Worm (Caenorhabditis elegans) whole organism, L1 larva: ENCODE data around the gene pycr-4.

Source experiments
- C16A3.4 ChIP-seq: fragments of 150-350 bp; optimal IDR thresholded peaks from 2 replicates; lab custom pipeline; 2014; ENCODE audit warnings: missing biosample characterization, missing genetic modification characterization
- Y116A8C.19 ChIP-seq: sonication (generic microtip); optimal IDR thresholded peaks from 2 replicates; lab custom pipeline; 2016; ENCODE audit warnings: missing compliant biosample characterization, missing genetic modification characterization, borderline replicate concordance
- aha-1 ChIP-seq: fragments of 150-350 bp; optimal IDR thresholded peaks from 2 replicates; lab custom pipeline; 2014; ENCODE audit warnings: missing biosample characterization, missing genetic modification characterization
- aly-2 ChIP-seq: fragments of 150-350 bp; optimal IDR thresholded peaks from 2 replicates; lab custom pipeline; 2014; ENCODE audit warnings: missing biosample characterization, missing genetic modification characterization
- blmp-1 ChIP-seq: fragments of 150-350 bp; optimal IDR thresholded peaks from 2 replicates; lab custom pipeline; 2014; ENCODE audit warnings: missing biosample characterization, missing genetic modification characterization
- ceh-63 ChIP-seq: fragments of 200-800 bp; sonication (Bioruptor generic); optimal IDR thresholded peaks from 2 replicates; lab custom pipeline; 2018; ENCODE audit warnings: mild to moderate bottlenecking, missing genetic modification characterization, missing compliant biosample characterization
- ceh-88 ChIP-seq: fragments of 200-800 bp; sonication (Bioruptor generic); IDR thresholded peaks from 2 replicates; pipeline ENCODE4 v1.3.6; 2022; ENCODE audit warnings: missing genetic modification characterization, missing compliant biosample characterization
- ceh-90 ChIP-seq: sonication (generic microtip); optimal IDR thresholded peaks from 2 replicates; lab custom pipeline; 2016; ENCODE audit warnings: missing genetic modification characterization, missing compliant biosample characterization
- dsc-1 ChIP-seq: sonication (generic microtip); optimal IDR thresholded peaks from 2 replicates; lab custom pipeline; 2016; ENCODE audit warnings: mild to moderate bottlenecking, missing genetic modification characterization, missing compliant biosample characterization
- efl-1 ChIP-seq, 4 experiments: fragments of 150-350 bp; optimal IDR thresholded peaks in 3 of 4; peaks in 1 of 4; 1 replicate in 1 of 4; 2 replicates in 3 of 4; lab custom pipeline; 2014; ENCODE audit warnings: missing biosample characterization in 2 of 4, missing genetic modification characterization in 2 of 4, missing genetic modification reagents in 2 of 4
- efl-3 ChIP-seq: fragments of 200-800 bp; sonication (Bioruptor generic); optimal IDR thresholded peaks from 2 replicates; lab custom pipeline; 2018; ENCODE audit warnings: mild to moderate bottlenecking, missing genetic modification characterization, missing compliant biosample characterization
- elt-2 ChIP-seq: sonication (generic microtip); optimal IDR thresholded peaks from 2 replicates; lab custom pipeline; 2016; ENCODE audit warnings: missing genetic modification characterization, mild to moderate bottlenecking, inconsistent platforms, missing compliant biosample characterization, missing genetic modification reagents
- grh-1 ChIP-seq: fragments of 200-800 bp; sonication (Bioruptor generic); IDR thresholded peaks from 2 replicates; pipeline ENCODE4 v1.3.6; 2022; ENCODE audit warnings: missing genetic modification reagents, missing genetic modification characterization, missing compliant biosample characterization
- hlh-17 ChIP-seq: fragments of 200-800 bp; sonication (Bioruptor generic); optimal IDR thresholded peaks from 2 replicates; lab custom pipeline; 2018; ENCODE audit warnings: missing genetic modification characterization, mild to moderate bottlenecking, missing compliant biosample characterization, moderate library complexity, borderline replicate concordance
- hpl-2 ChIP-seq: fragments of 150-350 bp; optimal IDR thresholded peaks from 2 replicates; lab custom pipeline; 2014; ENCODE audit warnings: missing biosample characterization, missing genetic modification reagents, missing genetic modification characterization
- isw-1 ChIP-seq: fragments of 200-800 bp; sonication (Bioruptor generic); IDR thresholded peaks from 2 replicates; pipeline ENCODE4 v1.3.6; 2022; ENCODE audit warnings: missing genetic modification characterization, missing compliant biosample characterization
- lin-13 ChIP-seq: fragments of 150-350 bp; optimal IDR thresholded peaks from 2 replicates; lab custom pipeline; 2014; ENCODE audit warnings: missing biosample characterization, missing genetic modification reagents, missing genetic modification characterization
- lin-14 ChIP-seq: fragments of 200-800 bp; sonication (Bioruptor generic); optimal IDR thresholded peaks from 2 replicates; lab custom pipeline; 2018; ENCODE audit warnings: mild to moderate bottlenecking, missing genetic modification characterization, moderate library complexity, missing compliant biosample characterization
- lin-39 ChIP-seq: fragments of 150-350 bp; optimal IDR thresholded peaks from 2 replicates; lab custom pipeline; 2014; ENCODE audit warnings: missing biosample characterization, missing genetic modification reagents, missing genetic modification characterization
- lir-3 ChIP-seq: sonication (generic microtip); optimal IDR thresholded peaks from 2 replicates; lab custom pipeline; 2016; ENCODE audit warnings: mild to moderate bottlenecking, missing genetic modification characterization, moderate library complexity, missing compliant biosample characterization; ENCODE audit not compliant: poor library complexity
- lsy-2 ChIP-seq, 2 experiments: fragments of 150-350 bp; optimal IDR thresholded peaks; 2 replicates each; lab custom pipeline; 2014; ENCODE audit warnings: missing biosample characterization in 2 of 2, missing genetic modification characterization in 2 of 2
- mep-1 ChIP-seq: fragments of 150-350 bp; optimal IDR thresholded peaks from 2 replicates; lab custom pipeline; 2014; ENCODE audit warnings: missing biosample characterization, missing genetic modification characterization
- nhr-11 ChIP-seq: fragments of 150-350 bp; optimal IDR thresholded peaks from 2 replicates; lab custom pipeline; 2014; ENCODE audit warnings: missing biosample characterization, missing genetic modification characterization
- nhr-12 ChIP-seq: sonication (generic microtip); optimal IDR thresholded peaks from 2 replicates; lab custom pipeline; 2017; ENCODE audit warnings: missing biosample characterization, missing genetic modification characterization
- nhr-19 ChIP-seq: fragments of 200-800 bp; sonication (Bioruptor generic); conservative IDR thresholded peaks from 2 replicates; pipeline ENCODE4 v1.3.6; 2022; ENCODE audit warnings: missing genetic modification characterization, missing compliant biosample characterization
- nhr-20 ChIP-seq: sonication (generic microtip); optimal IDR thresholded peaks from 2 replicates; lab custom pipeline; 2016; ENCODE audit warnings: mild to moderate bottlenecking, missing genetic modification characterization, missing compliant biosample characterization
- nhr-71 ChIP-seq: sonication (generic microtip); optimal IDR thresholded peaks from 2 replicates; lab custom pipeline; 2016; ENCODE audit warnings: mild to moderate bottlenecking, missing genetic modification characterization, moderate library complexity, missing compliant biosample characterization
- nhr-77 ChIP-seq: fragments of 150-350 bp; optimal IDR thresholded peaks from 2 replicates; lab custom pipeline; 2014; ENCODE audit warnings: missing biosample characterization, missing genetic modification characterization
- nhr-85 ChIP-seq: sonication (generic microtip); peaks from one replicate; lab custom pipeline; 2016; ENCODE audit warnings: missing genetic modification characterization, inconsistent platforms, missing compliant biosample characterization
- nhr-90 ChIP-seq: sonication (generic microtip); optimal IDR thresholded peaks from 2 replicates; lab custom pipeline; 2016; ENCODE audit warnings: mild to moderate bottlenecking, missing genetic modification characterization, missing compliant biosample characterization; ENCODE audit not compliant: poor library complexity
- pax-3 ChIP-seq: fragments of 200-800 bp; sonication (Bioruptor generic); optimal IDR thresholded peaks from 2 replicates; lab custom pipeline; 2018; ENCODE audit warnings: mild to moderate bottlenecking, missing genetic modification characterization, moderate library complexity, missing compliant biosample characterization
- pqm-1 ChIP-seq: sonication (generic microtip); optimal IDR thresholded peaks from 3 replicates; lab custom pipeline; 2017; ENCODE audit warnings: missing biosample characterization, missing genetic modification characterization
- rnt-1 ChIP-seq: sonication (generic microtip); optimal IDR thresholded peaks from 2 replicates; lab custom pipeline; 2016; ENCODE audit warnings: mild to moderate bottlenecking, missing genetic modification characterization, moderate library complexity, missing compliant biosample characterization
- skn-1 ChIP-seq: fragments of 150-350 bp; optimal IDR thresholded peaks from 2 replicates; lab custom pipeline; 2014; ENCODE audit warnings: missing biosample characterization, missing genetic modification characterization
- snu-23 ChIP-seq: sonication (generic microtip); optimal IDR thresholded peaks from 2 replicates; lab custom pipeline; 2016; ENCODE audit warnings: missing genetic modification characterization, missing compliant biosample characterization
- sox-4 ChIP-seq: sonication (generic microtip); optimal IDR thresholded peaks from 2 replicates; lab custom pipeline; 2016; ENCODE audit warnings: missing genetic modification characterization, missing compliant biosample characterization
- sptf-1 ChIP-seq: fragments of 150-350 bp; optimal IDR thresholded peaks from 2 replicates; lab custom pipeline; 2014; ENCODE audit warnings: missing biosample characterization, missing genetic modification characterization
- sup-37 ChIP-seq: fragments of 200-800 bp; sonication (Bioruptor generic); optimal IDR thresholded peaks from 2 replicates; lab custom pipeline; 2018; ENCODE audit warnings: mild to moderate bottlenecking, missing genetic modification characterization, missing compliant biosample characterization
- swsn-7 ChIP-seq: sonication (generic microtip); optimal IDR thresholded peaks from 2 replicates; lab custom pipeline; 2016; ENCODE audit warnings: missing genetic modification characterization, missing compliant biosample characterization
- tbx-2 ChIP-seq: sonication (generic microtip); optimal IDR thresholded peaks from 2 replicates; lab custom pipeline; 2016; ENCODE audit warnings: missing genetic modification characterization, missing compliant biosample characterization
- unc-86 ChIP-seq: sonication (generic microtip); optimal IDR thresholded peaks from 2 replicates; lab custom pipeline; 2016; ENCODE audit warnings: missing genetic modification characterization, missing compliant biosample characterization
- xbp-1 ChIP-seq: sonication (generic microtip); optimal IDR thresholded peaks from 2 replicates; lab custom pipeline; 2016; ENCODE audit warnings: missing genetic modification characterization, missing compliant biosample characterization
- ztf-11 ChIP-seq, 2 experiments: sonication (generic microtip); optimal IDR thresholded peaks; 2 replicates each; lab custom pipeline; 2016 to 2017; ENCODE audit warnings: missing genetic modification characterization in 2 of 2, missing biosample characterization in 1 of 2, missing compliant biosample characterization in 1 of 2

pycr-4 gene

DNA sequence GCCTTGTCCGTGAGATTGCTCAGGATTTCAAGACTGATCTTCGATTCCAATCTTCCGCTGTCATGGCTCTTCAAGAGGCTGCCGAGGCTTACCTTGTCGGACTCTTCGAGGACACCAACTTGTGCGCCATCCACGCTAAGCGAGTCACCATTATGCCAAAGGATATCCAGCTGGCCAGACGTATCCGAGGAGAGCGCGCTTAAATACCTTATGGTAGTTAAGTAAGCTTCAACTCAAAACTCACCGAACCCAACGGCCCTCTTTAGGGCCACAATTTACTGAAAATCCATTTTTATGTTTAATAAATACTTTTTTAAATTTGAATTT lies 11.3 kb upstream of the pycr-4 start:
- TF ChIP-seq pax-3 (no peak), Y116A8C.19 (tag; lab: Kevin White, UChicago) (no peak), rnt-1 (tag; lab: Kevin White, UChicago) (no peak), sptf-1 (tag; lab: Kevin White, UChicago) (no peak), hpl-2 (GFP tag; lab: Kevin White, UChicago) (no peak), ceh-90 (tag; lab: Kevin White, UChicago) (no peak), ztf-11 (tag; optimal IDR thresholded peaks at IDR 0.05; lab: Kevin White, UChicago) (no peak), nhr-90 (tag; lab: Kevin White, UChicago) (no peak), aha-1 (tag; lab: Kevin White, UChicago) (no peak), unc-86 (tag; lab: Kevin White, UChicago) (no peak), dsc-1 (tag; lab: Kevin White, UChicago) (no peak), efl-3 (GFP tag; lab: Kevin White, UChicago) (no peak), skn-1 (tag; lab: Kevin White, UChicago) (no peak), nhr-19 (GFP tag; lab: Robert Waterston, UW) (no peak), hlh-17 (GFP tag; lab: Kevin White, UChicago) (no peak), lin-13 (GFP tag; lab: Kevin White, UChicago) (no peak), sox-4 (tag; lab: Kevin White, UChicago) (no peak), blmp-1 (tag; lab: Kevin White, UChicago) (no peak), sup-37 (no peak), mep-1 (no peak)
- TF ChIP-seq, all 84 proteins: peak for 0

- TF ChIP-seq sup-37 (no peak), sptf-1 (tag; lab: Kevin White, UChicago) (no peak), efl-3 (GFP tag; lab: Kevin White, UChicago) (peak; percentile 70), rnt-1 (tag; lab: Kevin White, UChicago) (peak; percentile 31), lin-39 (tag; lab: Kevin White, UChicago) (peak; percentile 36), nhr-71 (tag; lab: Kevin White, UChicago) (peak; percentile 57), swsn-7 (tag; lab: Kevin White, UChicago) (peak; percentile 68), ceh-88 (GFP tag; lab: Robert Waterston, UW) (0 out of 2 replicates have a peak, but pooled peaks have one; percentile 14), isw-1 (GFP tag; lab: Robert Waterston, UW) (peak; percentile 7; the same call in 1 of the 2 replicates), nhr-11 (tag; lab: Kevin White, UChicago) (no peak), lsy-2 (tag; optimal IDR thresholded peaks at IDR 0.05; lab: Kevin White, UChicago) (no peak), tbx-2 (peak; percentile 47), nhr-19 (GFP tag; lab: Robert Waterston, UW) (peak; percentile 41), nhr-90 (tag; lab: Kevin White, UChicago) (peak; percentile 63), nhr-20 (tag; lab: Kevin White, UChicago) (peak; percentile 43), aly-2 (no peak), unc-86 (tag; lab: Kevin White, UChicago) (peak; percentile 58), xbp-1 (peak; percentile 19), grh-1 (GFP tag; lab: Robert Waterston, UW) (peak; percentile 47; the same call in 1 of the 2 replicates), nhr-85 (tag; lab: Kevin White, UChicago) (peak; percentile 79), ztf-11 (tag; optimal IDR thresholded peaks at IDR 0.05; lab: Kevin White, UChicago) (peak in 1 of 2 experiments; percentile 93), nhr-77 (tag; lab: Kevin White, UChicago) (no peak), ceh-63 (GFP tag; lab: Kevin White, UChicago) (no peak), elt-2 (tag; lab: Kevin White, UChicago) (no peak), lir-3 (tag; lab: Kevin White, UChicago) (no peak), nhr-12 (tag; lab: Kevin White, UChicago) (no peak), C16A3.4 (tag; lab: Kevin White, UChicago) (peak; percentile 36), pqm-1 (tag; lab: Kevin White, UChicago) (no peak), mep-1 (peak; percentile 58), snu-23 (GFP tag; lab: Kevin White, UChicago) (peak; percentile 55), lin-14 (peak; percentile 67), efl-1 (optimal IDR thresholded peaks at IDR 0.05; lab: Kevin White, UChicago) (peak; percentile 8 to 28), efl-1 (GFP tag; optimal IDR thresholded peaks at IDR 0.05 in 1 of 2; lab: Kevin White, UChicago) (no peak), hpl-2 (GFP tag; lab: Kevin White, UChicago) (no peak)
These were observed 10.7 kb upstream of the pycr-4 start, which contains the start of the genes his-60 and his-59 for ce11 chrIV:7487554-7488456. his-60 (minus strand) TSS chrIV:7487992. his-59 (plus strand) TSS chrIV:7488249.
